Fruit fly (Drosophila melanogaster) whole organism, embryonic: Measurements from ENCODE around the gene Hexo1.

Experiments
- CG12299 ChIP-seq: fragments of 200-800 bp; sonication (Bioruptor generic); optimal IDR thresholded peaks from 2 replicates; lab custom pipeline; 2018; ENCODE audit warnings: missing biosample characterization, mild to moderate bottlenecking, missing genetic modification characterization
- CG15479 ChIP-seq: fragments of 200-800 bp; sonication (Bioruptor generic); optimal IDR thresholded peaks from 3 replicates; lab custom pipeline; 2019; ENCODE audit warnings: missing biosample characterization, mild to moderate bottlenecking, missing genetic modification characterization, moderate library complexity
- CG32767 ChIP-seq: fragments of 200-800 bp; sonication (Bioruptor generic); IDR thresholded peaks from 2 replicates; pipeline ENCODE4 v1.3.6; 2022; ENCODE audit warnings: missing biosample characterization, missing genetic modification characterization
- CG3281 ChIP-seq: fragments of 200-800 bp; sonication (Bioruptor generic); optimal IDR thresholded peaks from 3 replicates; lab custom pipeline; 2017; ENCODE audit warnings: missing biosample characterization, mild to moderate bottlenecking, missing genetic modification characterization
- CG34376 ChIP-seq: fragments of 200-800 bp; sonication (Bioruptor generic); optimal IDR thresholded peaks from 2 replicates; lab custom pipeline; 2018; ENCODE audit warnings: missing biosample characterization, mild to moderate bottlenecking, missing genetic modification characterization
- CG4360 ChIP-seq: fragments of 200-800 bp; sonication (Bioruptor generic); IDR thresholded peaks from 2 replicates; pipeline ENCODE4 v1.3.6; 2022; ENCODE audit warnings: missing biosample characterization, missing genetic modification characterization
- CG4404 ChIP-seq: fragments of 200-800 bp; sonication (Bioruptor generic); IDR thresholded peaks from 2 replicates; pipeline ENCODE4 v1.3.6; 2022; ENCODE audit warnings: missing biosample characterization, missing genetic modification characterization
- CG4424 ChIP-seq: fragments of 200-800 bp; sonication (Bioruptor generic); optimal IDR thresholded peaks from 3 replicates; lab custom pipeline; 2016; ENCODE audit warnings: missing biosample characterization, missing genetic modification characterization
- CG5245 ChIP-seq: fragments of 200-800 bp; sonication (Bioruptor generic); optimal IDR thresholded peaks from 3 replicates; lab custom pipeline; 2016; ENCODE audit warnings: missing biosample characterization, missing genetic modification characterization
- CG6683 ChIP-seq: fragments of 200-800 bp; sonication (Bioruptor generic); optimal IDR thresholded peaks from 2 replicates; lab custom pipeline; 2017; ENCODE audit warnings: missing biosample characterization, mild to moderate bottlenecking, missing genetic modification characterization, missing genetic modification reagents
- CG6689 ChIP-seq: fragments of 200-800 bp; sonication (Bioruptor generic); IDR thresholded peaks from 2 replicates; pipeline ENCODE4 v1.3.6; 2022; ENCODE audit warnings: missing biosample characterization, missing genetic modification characterization
- CG6765 ChIP-seq: fragments of 200-800 bp; sonication (Bioruptor generic); optimal IDR thresholded peaks from 3 replicates; lab custom pipeline; 2017; ENCODE audit warnings: missing biosample characterization, mild to moderate bottlenecking, missing genetic modification characterization
- CG7963 ChIP-seq: fragments of 200-800 bp; sonication (Bioruptor generic); IDR thresholded peaks from 3 replicates; pipeline ENCODE4 v1.3.6; 2022; ENCODE audit warnings: missing biosample characterization, missing genetic modification characterization; ENCODE audit not compliant: partially characterized antibody
- CG7987 ChIP-seq: fragments of 200-800 bp; sonication (Bioruptor generic); optimal IDR thresholded peaks from 2 replicates; lab custom pipeline; 2018; ENCODE audit warnings: missing biosample characterization, mild to moderate bottlenecking, missing genetic modification characterization, moderate library complexity
- Deaf1 ChIP-seq: fragments of 200-800 bp; optimal IDR thresholded peaks from 3 replicates; lab custom pipeline; 2019; ENCODE audit warnings: missing biosample characterization, mild to moderate bottlenecking, missing genetic modification characterization, moderate library complexity
- Dp ChIP-seq: fragments of 200-800 bp; sonication (Bioruptor generic); optimal IDR thresholded peaks from 2 replicates; lab custom pipeline; 2018; ENCODE audit warnings: missing biosample characterization, mild to moderate bottlenecking, missing genetic modification characterization, moderate library complexity
- E2f1 ChIP-seq: fragments of 200-800 bp; sonication (Bioruptor generic); IDR thresholded peaks from 2 replicates; pipeline ENCODE4 v1.3.6; 2022; ENCODE audit warnings: missing biosample characterization, missing genetic modification characterization
- Fer3 ChIP-seq: fragments of 200-800 bp; sonication (Bioruptor generic); optimal IDR thresholded peaks from 2 replicates; lab custom pipeline; 2018; ENCODE audit warnings: missing biosample characterization, mild to moderate bottlenecking, missing genetic modification characterization, moderate library complexity
- HLH54F ChIP-seq: fragments of 200-800 bp; sonication (Bioruptor generic); optimal IDR thresholded peaks from 3 replicates; lab custom pipeline; 2016; ENCODE audit warnings: missing biosample characterization, missing genetic modification characterization
- HLHmδ ChIP-seq: fragments of 200-800 bp; sonication (Bioruptor generic); optimal IDR thresholded peaks from 2 replicates; lab custom pipeline; 2018; ENCODE audit warnings: missing biosample characterization, mild to moderate bottlenecking, missing genetic modification characterization, moderate library complexity
- Hmr ChIP-seq: fragments of 200-800 bp; sonication (Bioruptor generic); optimal IDR thresholded peaks from 3 replicates; lab custom pipeline; 2017; ENCODE audit warnings: mild to moderate bottlenecking, missing biosample characterization, missing genetic modification reagents, missing genetic modification characterization
- Hr3 ChIP-seq: fragments of 200-800 bp; sonication (Bioruptor generic); optimal IDR thresholded peaks from 3 replicates; lab custom pipeline; 2016; ENCODE audit warnings: missing biosample characterization, missing genetic modification characterization
- Lim3 ChIP-seq: fragments of 200-800 bp; sonication (Bioruptor generic); IDR thresholded peaks from 2 replicates; pipeline ENCODE4 v1.3.6; 2022; ENCODE audit warnings: missing biosample characterization, missing genetic modification characterization
- Mad ChIP-seq: fragments of 200-800 bp; sonication (Bioruptor generic); optimal IDR thresholded peaks from 2 replicates; lab custom pipeline; 2016; ENCODE audit warnings: missing biosample characterization, missing genetic modification characterization
- Med ChIP-seq: fragments of 200-800 bp; sonication (Bioruptor generic); peaks from one replicate; lab custom pipeline; 2016; ENCODE audit warnings: missing biosample characterization, missing genetic modification characterization, mild to moderate bottlenecking, inconsistent platforms, moderate library complexity
- Poxn ChIP-seq: fragments of 200-800 bp; sonication (Bioruptor generic); IDR thresholded peaks from 2 replicates; pipeline ENCODE4 v1.3.6; 2022; ENCODE audit warnings: missing biosample characterization, missing genetic modification characterization
- Rfx ChIP-seq: fragments of 200-800 bp; sonication (Bioruptor generic); IDR thresholded peaks from 2 replicates; pipeline ENCODE4 v1.3.6; 2022; ENCODE audit warnings: missing biosample characterization, missing genetic modification characterization
- Sry-δ ChIP-seq: fragments of 200-800 bp; sonication (Bioruptor generic); optimal IDR thresholded peaks from 2 replicates; lab custom pipeline; 2016; ENCODE audit warnings: missing biosample characterization, missing genetic modification characterization
- bowl ChIP-seq: fragments of 200-800 bp; sonication (Bioruptor generic); IDR thresholded peaks from 2 replicates; pipeline ENCODE4 v1.3.6; 2022; ENCODE audit warnings: missing biosample characterization, missing genetic modification characterization
- bsh ChIP-seq, 2 experiments: fragments of 200-800 bp; sonication (Bioruptor generic); optimal IDR thresholded peaks; 2 replicates each; lab custom pipeline; 2017 to 2018; ENCODE audit warnings: mild to moderate bottlenecking in 2 of 2, missing biosample characterization in 2 of 2, missing genetic modification characterization in 2 of 2, moderate library complexity in 1 of 2
- ci ChIP-seq: fragments of 200-800 bp; sonication (Bioruptor generic); IDR thresholded peaks from 3 replicates; pipeline ENCODE4 v1.3.6; 2022; ENCODE audit warnings: missing biosample characterization, missing genetic modification characterization
- corto ChIP-seq: fragments of 200-800 bp; sonication (Bioruptor generic); optimal IDR thresholded peaks from 2 replicates; lab custom pipeline; 2016; ENCODE audit warnings: missing biosample characterization, mild to moderate bottlenecking, missing genetic modification characterization, moderate library complexity
- fd64A ChIP-seq: fragments of 200-800 bp; sonication (Bioruptor generic); optimal IDR thresholded peaks from 3 replicates; lab custom pipeline; 2018; ENCODE audit warnings: missing biosample characterization, mild to moderate bottlenecking, missing genetic modification characterization
- gcm ChIP-seq: fragments of 200-800 bp; sonication (Bioruptor generic); optimal IDR thresholded peaks from 2 replicates; lab custom pipeline; 2019; ENCODE audit warnings: missing biosample characterization, mild to moderate bottlenecking, missing genetic modification characterization, moderate library complexity
- gem ChIP-seq: fragments of 200-800 bp; sonication (Bioruptor generic); optimal IDR thresholded peaks from 2 replicates; lab custom pipeline; 2019; ENCODE audit warnings: missing biosample characterization, mild to moderate bottlenecking, missing genetic modification characterization, moderate library complexity
- grau ChIP-seq: fragments of 200-800 bp; optimal IDR thresholded peaks from 3 replicates; lab custom pipeline; 2019; ENCODE audit warnings: missing biosample characterization, mild to moderate bottlenecking, missing genetic modification characterization, moderate library complexity
- hb ChIP-seq: fragments of 200-800 bp; sonication (Bioruptor generic); IDR thresholded peaks from 3 replicates; pipeline ENCODE4 v1.3.6; 2022; ENCODE audit warnings: missing biosample characterization, missing genetic modification characterization; ENCODE audit not compliant: partially characterized antibody
- mld ChIP-seq: fragments of 200-800 bp; sonication (Bioruptor generic); IDR thresholded peaks from 3 replicates; pipeline ENCODE4 v1.3.6; 2022; ENCODE audit warnings: missing biosample characterization, missing genetic modification characterization; ENCODE audit not compliant: partially characterized antibody
- nom ChIP-seq: fragments of 200-800 bp; sonication (Bioruptor generic); optimal IDR thresholded peaks from 2 replicates; lab custom pipeline; 2017; ENCODE audit warnings: missing biosample characterization, missing genetic modification characterization, mild to moderate bottlenecking, moderate library complexity, missing genetic modification reagents
- org-1 ChIP-seq: fragments of 200-800 bp; sonication (Bioruptor generic); optimal IDR thresholded peaks from 2 replicates; lab custom pipeline; 2017; ENCODE audit warnings: missing biosample characterization, missing genetic modification characterization
- phol ChIP-seq: fragments of 200-800 bp; sonication (Bioruptor generic); optimal IDR thresholded peaks from 3 replicates; lab custom pipeline; 2018; ENCODE audit warnings: missing biosample characterization, mild to moderate bottlenecking, missing genetic modification characterization, moderate library complexity
- psq ChIP-seq: fragments of 200-800 bp; sonication (Bioruptor generic); optimal IDR thresholded peaks from 2 replicates; lab custom pipeline; 2017; ENCODE audit warnings: missing biosample characterization, missing genetic modification characterization
- pum ChIP-seq: fragments of 200-800 bp; sonication (Bioruptor generic); optimal IDR thresholded peaks from 2 replicates; lab custom pipeline; 2016; ENCODE audit warnings: missing biosample characterization, missing genetic modification characterization
- pzg ChIP-seq: fragments of 200-800 bp; sonication (Bioruptor generic); optimal IDR thresholded peaks from 3 replicates; lab custom pipeline; 2018; ENCODE audit warnings: missing biosample characterization, mild to moderate bottlenecking, missing genetic modification characterization, moderate library complexity
- repo ChIP-seq: fragments of 200-800 bp; sonication (Bioruptor generic); optimal IDR thresholded peaks from 2 replicates; lab custom pipeline; 2016; ENCODE audit warnings: missing biosample characterization, missing genetic modification characterization
- sisA ChIP-seq: fragments of 200-800 bp; sonication (Bioruptor generic); IDR thresholded peaks from 2 replicates; pipeline ENCODE4 v1.3.6; 2022; ENCODE audit warnings: missing biosample characterization, missing genetic modification characterization
- sna ChIP-seq: fragments of 200-800 bp; sonication (Bioruptor generic); IDR thresholded peaks from 2 replicates; pipeline ENCODE4 v1.3.6; 2022; ENCODE audit warnings: missing biosample characterization, missing genetic modification characterization; ENCODE audit not compliant: partially characterized antibody
- sqz ChIP-seq: fragments of 200-800 bp; sonication (Bioruptor generic); optimal IDR thresholded peaks from 3 replicates; lab custom pipeline; 2018; ENCODE audit warnings: missing biosample characterization, mild to moderate bottlenecking, missing genetic modification characterization
- tna ChIP-seq: fragments of 200-800 bp; sonication (Bioruptor generic); IDR thresholded peaks from 2 replicates; pipeline ENCODE4 v1.3.6; 2022; ENCODE audit warnings: missing biosample characterization, missing genetic modification characterization; ENCODE audit not compliant: partially characterized antibody
- tx ChIP-seq: fragments of 200-800 bp; sonication (Bioruptor generic); optimal IDR thresholded peaks from 2 replicates; lab custom pipeline; 2016; ENCODE audit warnings: missing biosample characterization, missing genetic modification characterization
- vnd ChIP-seq: fragments of 200-800 bp; sonication (Bioruptor generic); IDR thresholded peaks from 3 replicates; pipeline ENCODE4 v1.3.6; 2022; ENCODE audit warnings: missing biosample characterization, missing genetic modification characterization; ENCODE audit not compliant: partially characterized antibody

The Hexo1 gene

dm6 chr3L:4282627-4283026, 5.8 kb upstream of the Hexo1 start, which contains the start of gene CG11583 (continued):
- TF ChIP-seq org-1 (GFP tag; lab: Kevin White, UChicago) (no peak), HLH54F (peak; percentile 59), tna (no peak), gem (no peak), tx (GFP tag; lab: Kevin White, UChicago) (peak; percentile 20), Deaf1 (tag; lab: Kevin White, UChicago) (no peak), CG6683 (GFP tag; lab: Kevin White, UChicago) (no peak), CG3281 (GFP tag; lab: Kevin White, UChicago) (peak; percentile 86), bowl (GFP tag; lab: Robert Waterston, UW) (no peak), E2f1 (GFP tag; lab: Robert Waterston, UW) (no peak), CG4360 (GFP tag; lab: Robert Waterston, UW) (no peak), fd64A (GFP tag; lab: Kevin White, UChicago) (no peak), Hmr (GFP tag; lab: Kevin White, UChicago) (no peak), Rfx (GFP tag; lab: Robert Waterston, UW) (peak; percentile 58), CG7963 (no peak), vnd (GFP tag; lab: Robert Waterston, UW) (no peak), CG6689 (GFP tag; lab: Robert Waterston, UW) (no peak), pum (GFP tag; lab: Kevin White, UChicago) (no peak), CG34376 (GFP tag; lab: Kevin White, UChicago) (no peak), sna (GFP tag; lab: Robert Waterston, UW) (no peak), CG12299 (tag; lab: Kevin White, UChicago) (no peak), CG6765 (no peak), Lim3 (GFP tag; lab: Robert Waterston, UW) (no peak), CG7987 (GFP tag; lab: Kevin White, UChicago) (peak; percentile 48), Fer3 (tag; lab: Kevin White, UChicago) (no peak), gcm (GFP tag; lab: Kevin White, UChicago) (no peak), CG32767 (GFP tag; lab: Robert Waterston, UW) (no peak), Dp (peak; percentile 74), grau (tag; lab: Kevin White, UChicago) (no peak), sqz (GFP tag; lab: Kevin White, UChicago) (no peak), Mad (GFP tag; lab: Kevin White, UChicago) (peak; percentile 24), CG15479 (GFP tag; lab: Kevin White, UChicago) (no peak), ci (GFP tag; lab: Robert Waterston, UW) (peak; percentile 64; the same call in 1 of the 3 replicates), HLHmδ (no peak), sisA (no peak), phol (tag; lab: Kevin White, UChicago) (peak; percentile 54), pzg (GFP tag; lab: Kevin White, UChicago) (peak; percentile 76), Sry-δ (GFP tag; lab: Kevin White, UChicago) (peak; percentile 47), Med (GFP tag; lab: Kevin White, UChicago) (peak; percentile 93), nom (peak; percentile 14), CG4404 (GFP tag; lab: Robert Waterston, UW) (no peak), Hr3 (GFP tag; lab: Kevin White, UChicago) (no peak), corto (GFP tag; lab: Kevin White, UChicago) (no peak), bsh (GFP tag; optimal IDR thresholded peaks at IDR 0.05; lab: Kevin White, UChicago) (no peak), mld (GFP tag; lab: Robert Waterston, UW) (no peak), psq (GFP tag; lab: Kevin White, UChicago) (peak; percentile 3), CG5245 (GFP tag; lab: Kevin White, UChicago) (peak; percentile 15), CG4424 (peak; percentile 23), repo (GFP tag; lab: Kevin White, UChicago) (peak; percentile 14), Poxn (GFP tag; lab: Robert Waterston, UW) (no peak), hb (no peak)
